Fruit fly (Drosophila melanogaster): ENCODE data around the gene CG43901.
A peak's percentile ranks its signal among the peaks of the same experiment; 100 is the strongest.

Gene CG43901

DNA sequence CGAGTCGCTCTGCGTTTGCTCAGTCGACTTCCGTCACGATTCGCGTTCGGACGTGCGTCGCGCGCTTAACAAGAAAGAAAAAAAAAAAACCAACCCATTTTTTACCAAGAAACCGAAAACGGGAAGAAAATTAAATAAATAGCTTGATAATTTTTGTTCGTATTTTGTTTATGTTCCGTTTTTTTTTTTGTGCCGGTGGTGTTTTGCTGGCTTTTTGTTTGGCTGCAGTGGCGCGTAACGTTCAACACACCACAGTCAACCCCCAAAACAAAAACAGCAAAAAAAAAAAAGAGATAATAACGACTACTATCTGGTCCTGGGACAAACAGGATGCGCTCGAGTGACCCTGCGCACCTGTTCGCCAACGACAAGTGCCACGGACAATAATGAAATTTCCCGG lies at the start of gene CG43901:
CG43901 (plus strand) TSS at position 301 of the 400 bp plus-strand sequence.
- TF ChIP-seq noc (tag; optimal IDR thresholded peaks at IDR 0.05), result no peak

dm6 chrX:10857376-10857775 lies 48.2 kb upstream of the CG43901 start, which contains the start of the genes sofe and CG2186:
TSS of gene sofe (minus strand) at chrX:10857413.
TSS of gene CG2186 (plus strand) at chrX:10857655.
- no peak for TF ChIP-seq noc (tag; optimal IDR thresholded peaks at IDR 0.05)

DNA sequence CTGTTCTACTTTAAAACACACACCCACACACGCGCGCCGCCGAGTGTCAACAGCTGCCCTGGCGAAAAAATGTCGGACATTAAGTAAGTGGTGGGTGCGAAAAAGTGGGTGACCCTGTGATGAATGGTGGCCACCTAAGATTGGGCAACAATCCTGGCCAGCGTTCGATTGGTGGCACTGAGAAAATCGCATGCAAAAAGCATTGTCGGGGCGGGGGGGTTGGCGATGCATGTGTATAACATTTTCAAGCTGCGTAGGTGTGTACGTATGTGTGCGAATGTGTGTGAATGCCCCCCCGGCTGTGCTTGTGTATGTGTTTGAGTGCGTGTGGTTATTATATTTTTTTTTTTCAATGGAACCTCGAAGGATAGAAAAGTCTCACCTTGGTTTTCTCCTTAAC lies 47.7 kb upstream of the CG43901 start:
- no peak for TF ChIP-seq noc (tag; optimal IDR thresholded peaks at IDR 0.05)

DNA sequence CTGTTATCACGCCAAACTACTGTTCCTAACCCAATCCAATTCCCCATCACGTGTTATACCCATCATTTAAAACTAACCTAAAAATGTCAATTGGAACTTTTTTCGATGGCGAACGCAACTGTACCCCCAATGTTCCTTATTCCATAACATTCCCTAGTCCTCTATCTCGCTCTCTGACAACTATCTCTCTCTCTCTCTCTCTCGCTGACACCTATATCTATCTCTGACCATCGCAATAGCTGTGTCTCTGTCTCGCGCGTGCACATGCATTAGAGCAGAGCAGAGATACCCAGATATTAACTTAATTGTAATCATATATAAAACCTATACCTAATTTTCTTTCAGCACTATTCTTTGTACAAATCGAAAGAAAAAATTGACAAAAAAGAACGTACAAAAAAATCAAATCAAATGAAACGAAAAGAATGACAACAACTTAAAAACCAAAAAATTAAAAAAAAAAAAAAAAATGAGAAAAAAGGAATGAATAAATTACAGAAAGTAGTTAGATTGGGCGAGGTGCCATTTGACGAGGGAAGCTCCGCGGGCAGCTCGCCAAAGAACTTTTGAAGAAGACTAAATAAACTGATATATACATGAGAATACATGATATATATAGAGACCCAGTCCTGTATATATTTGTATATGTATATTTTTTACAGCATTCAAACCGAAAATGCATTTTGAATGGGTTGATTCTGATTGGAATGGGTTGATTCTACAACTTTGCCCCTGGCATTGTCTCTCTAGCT lies 39.8 kb upstream of the CG43901 start:
- TF ChIP-seq noc (tag; optimal IDR thresholded peaks at IDR 0.05), result no peak

DNA sequence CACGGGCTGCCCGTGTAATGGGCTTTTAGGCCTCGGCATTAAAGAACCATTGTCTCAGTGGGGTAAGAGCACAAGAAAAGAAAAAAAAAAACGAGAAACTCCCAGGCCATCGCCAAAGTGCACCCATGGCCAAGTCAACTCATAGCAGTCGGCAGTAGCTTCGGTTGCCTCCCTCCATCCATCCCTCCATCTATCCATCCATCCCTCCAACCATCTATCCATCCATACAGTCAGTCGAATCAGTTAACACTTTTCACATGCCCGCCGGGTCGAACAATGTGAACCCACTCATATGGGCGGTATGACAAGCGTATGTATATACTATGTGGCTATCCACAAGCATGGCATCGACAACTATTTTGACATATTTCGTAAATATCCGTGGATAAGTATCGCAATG lies 37.9 kb upstream of the CG43901 start:
- no peak for TF ChIP-seq noc (tag; optimal IDR thresholded peaks at IDR 0.05)

DNA sequence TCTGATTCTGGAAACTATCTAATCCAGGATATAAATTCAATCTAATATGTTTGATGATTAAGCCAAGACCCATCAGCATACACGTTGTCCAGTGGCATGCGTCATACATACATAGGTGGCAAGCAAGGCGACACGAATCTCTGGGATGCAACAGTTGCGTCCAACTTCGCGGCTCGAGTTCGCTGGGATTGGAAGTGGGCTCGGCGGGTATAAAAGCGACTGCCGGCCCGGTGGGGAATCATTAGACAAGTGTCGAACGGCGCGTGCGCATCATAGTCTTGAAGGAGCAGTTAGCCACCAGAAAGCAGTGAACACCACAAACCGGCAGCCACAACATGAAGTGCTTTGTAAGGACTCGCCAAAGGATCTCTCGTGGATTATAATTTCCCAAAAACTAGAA lies 36.5 kb upstream of the CG43901 start, which contains the start of gene CG2157:
CG2157 (plus strand) TSS at position 240 of the 400 bp plus-strand sequence.
- TF ChIP-seq noc (tag; optimal IDR thresholded peaks at IDR 0.05), result no peak

dm6 chrX:10876451-10876850 lies 29.1 kb upstream of the CG43901 start:
- no peak for TF ChIP-seq noc (tag; optimal IDR thresholded peaks at IDR 0.05)

DNA sequence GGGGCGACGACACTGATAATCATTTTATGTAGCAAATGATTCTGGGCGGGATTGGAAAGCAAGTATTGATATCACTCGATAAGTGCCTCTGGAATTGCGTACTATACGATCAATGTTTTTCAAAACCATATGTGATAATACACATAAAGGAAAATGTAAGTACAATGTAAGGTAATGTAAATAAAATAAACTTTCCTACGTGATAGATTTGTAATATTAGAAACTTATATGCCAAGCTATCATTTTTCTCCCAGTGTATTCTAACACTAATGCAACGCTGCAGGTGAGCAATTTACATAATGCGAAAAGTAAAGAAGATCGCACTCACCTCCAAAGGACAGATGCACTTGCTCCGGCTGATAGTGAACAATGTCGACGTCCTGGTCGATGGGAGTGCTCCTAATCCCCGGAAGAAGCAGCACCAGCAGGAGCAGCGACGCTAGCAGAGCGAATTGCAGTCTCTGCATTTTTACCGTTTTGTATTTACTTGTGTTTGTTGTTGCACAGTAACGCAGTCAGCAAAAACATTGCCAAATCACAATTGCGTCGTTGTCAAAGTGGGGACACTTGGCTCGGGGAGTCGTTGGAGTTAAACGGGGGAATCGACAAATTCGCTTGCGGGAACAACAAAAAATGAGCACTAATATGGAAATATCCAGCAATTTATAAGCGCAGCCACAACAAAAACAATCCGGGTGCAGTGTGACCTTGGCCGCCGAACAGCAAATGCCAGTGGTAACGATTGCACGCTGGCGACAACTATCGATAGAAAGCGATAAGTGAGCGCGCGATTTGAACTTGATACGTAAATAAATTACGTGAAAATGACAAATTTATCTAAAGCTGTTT lies 28.3 kb upstream of the CG43901 start, which contains the start of gene CG1637:
CG1637 (minus strand) TSS at position 807 of the 849 bp plus-strand sequence.
- no peak for TF ChIP-seq noc (tag; optimal IDR thresholded peaks at IDR 0.05)

- no peak for TF ChIP-seq noc (tag; optimal IDR thresholded peaks at IDR 0.05)
Measured at dm6 chrX:10882786-10883185, 22.8 kb upstream of the CG43901 start.

- no peak for TF ChIP-seq noc (tag; optimal IDR thresholded peaks at IDR 0.05)
Measured at dm6 chrX:10883740-10884139, 21.8 kb upstream of the CG43901 start.

DNA sequence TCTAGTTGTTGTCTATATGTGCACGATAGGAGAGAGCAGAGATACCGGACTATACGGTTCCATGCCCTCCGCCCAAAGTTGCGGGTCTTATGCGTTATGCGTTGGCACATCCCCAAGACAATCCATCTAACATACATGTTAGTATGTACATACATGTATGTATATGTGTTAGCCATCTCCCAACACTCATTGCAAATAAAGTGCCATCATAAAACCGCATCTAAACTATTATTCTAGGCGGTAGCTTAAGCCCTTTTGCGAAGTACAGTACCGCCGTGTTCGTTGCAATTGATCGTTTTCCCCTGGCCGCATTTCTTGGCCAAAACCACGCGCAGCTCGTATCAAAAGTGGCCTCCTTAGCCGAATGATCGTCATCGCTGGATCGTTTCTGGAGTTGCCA lies 19.1 kb upstream of the CG43901 start:
- TF ChIP-seq noc (tag; optimal IDR thresholded peaks at IDR 0.05), result peak; percentile 59

DNA sequence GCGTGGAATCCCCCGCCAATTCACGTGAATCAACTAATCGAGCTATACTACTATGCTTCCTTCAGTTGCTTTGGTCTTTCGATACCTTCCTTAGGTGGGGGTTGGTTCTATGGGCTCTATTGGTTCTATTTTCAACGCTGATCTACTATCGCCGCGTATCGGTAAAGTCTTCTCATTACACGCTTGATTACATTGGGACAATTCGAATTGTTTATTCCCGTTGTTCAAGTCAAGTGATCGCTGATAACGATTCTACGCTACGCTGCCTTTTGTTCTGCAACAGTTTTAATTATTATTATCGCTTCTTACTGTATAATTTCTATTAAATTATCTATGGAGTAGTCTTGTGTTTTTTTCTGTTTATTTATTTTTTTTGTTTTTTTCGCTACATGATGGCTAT lies 17.9 kb upstream of the CG43901 start:
- no peak for TF ChIP-seq noc (tag; optimal IDR thresholded peaks at IDR 0.05)

- TF ChIP-seq noc (tag; optimal IDR thresholded peaks at IDR 0.05), result no peak
Measured at dm6 chrX:10889955-10890617, 15.5 kb upstream of the CG43901 start.

DNA sequence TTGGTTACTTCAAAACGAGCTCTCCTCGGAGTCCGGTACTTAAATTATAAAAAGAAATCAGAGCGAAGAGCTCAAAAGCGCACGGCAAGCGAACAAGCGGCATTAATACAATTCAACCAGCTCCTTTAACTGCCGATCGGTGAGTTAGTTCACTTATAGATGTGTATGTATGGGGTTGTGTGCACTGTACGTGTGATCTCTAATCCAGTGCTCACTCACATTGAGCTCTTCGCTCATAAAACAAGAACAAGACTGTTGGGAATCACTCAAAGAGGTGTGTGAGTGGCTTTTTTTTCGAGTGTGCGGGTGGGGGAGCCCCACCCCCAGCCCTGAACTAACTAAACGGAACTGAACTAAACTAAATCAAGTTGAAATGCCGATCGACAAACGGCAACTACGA lies 14.4 kb upstream of the CG43901 start, which contains the start of gene Ork1:
Ork1 (minus strand) TSS at position 101 of the 400 bp plus-strand sequence.
- TF ChIP-seq noc (tag; optimal IDR thresholded peaks at IDR 0.05), result no peak

DNA sequence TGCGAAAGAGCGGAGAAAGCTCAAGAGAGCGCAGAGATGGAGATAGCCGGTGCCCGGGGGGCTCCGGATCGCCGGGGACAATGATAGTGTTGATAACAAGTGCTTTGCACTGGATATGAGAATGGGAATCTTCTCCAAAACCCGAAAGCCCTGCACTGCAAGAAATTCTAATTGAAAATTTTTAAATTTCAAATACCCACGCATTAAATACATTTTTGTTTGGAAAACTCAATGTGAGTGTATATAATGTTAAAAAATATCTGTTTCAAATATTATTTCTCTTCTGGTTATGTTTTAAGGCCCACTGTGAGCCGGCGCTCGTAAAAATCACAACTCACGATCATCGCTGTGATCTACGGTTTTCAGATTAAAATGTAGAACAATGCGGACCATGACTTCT lies 12.4 kb upstream of the CG43901 start:
- no peak for TF ChIP-seq noc (tag; optimal IDR thresholded peaks at IDR 0.05)

dm6 chrX:10899232-10899631 lies 6.3 kb upstream of the CG43901 start, which contains the start of gene CG1582:
TSS of gene CG1582 (minus strand) at chrX:10899302.
- peak; percentile 13 for TF ChIP-seq noc (tag; optimal IDR thresholded peaks at IDR 0.05)

Data from whole organism, larva.